Worm (Caenorhabditis elegans): ENCODE measurements around the gene Y37E11B.6.

The Y37E11B.6 gene

DNA sequence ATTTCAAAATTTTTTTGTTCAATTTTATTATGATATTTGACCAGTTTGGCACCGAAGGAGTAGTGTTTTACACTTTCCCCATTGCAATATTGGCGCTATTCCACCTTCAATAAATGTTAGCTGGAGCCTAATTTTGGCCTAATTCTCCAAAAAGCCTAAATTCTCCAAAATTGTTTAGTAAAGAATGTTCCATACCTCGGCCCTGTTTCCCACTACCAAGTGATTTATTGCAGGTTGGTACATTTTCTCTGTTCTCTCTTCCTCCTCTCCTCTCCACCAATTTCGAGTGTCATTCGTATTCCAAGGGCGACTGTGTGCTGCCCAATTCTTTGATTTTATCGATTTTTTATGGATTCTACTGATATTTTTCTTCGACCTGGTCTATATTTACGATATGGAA, 21.0 kb downstream of the Y37E11B.6 start, which contains the start of gene Y37E11B.2:
TSS of gene Y37E11B.2 (plus strand) at position 301 of the 400 bp plus-strand sequence.
- TF ChIP-seq hlh-30 (tag; optimal IDR thresholded peaks at IDR 0.05; ENCODE audit: insufficient read depth): no peak
- no peak for TF ChIP-seq mec-3 (tag; optimal IDR thresholded peaks at IDR 0.05; ENCODE audit: borderline replicate concordance)
- no peak for TF ChIP-seq elt-2 (tag; optimal IDR thresholded peaks at IDR 0.05)
- no peak for TF ChIP-seq tbx-7 (tag; optimal IDR thresholded peaks at IDR 0.05)

DNA sequence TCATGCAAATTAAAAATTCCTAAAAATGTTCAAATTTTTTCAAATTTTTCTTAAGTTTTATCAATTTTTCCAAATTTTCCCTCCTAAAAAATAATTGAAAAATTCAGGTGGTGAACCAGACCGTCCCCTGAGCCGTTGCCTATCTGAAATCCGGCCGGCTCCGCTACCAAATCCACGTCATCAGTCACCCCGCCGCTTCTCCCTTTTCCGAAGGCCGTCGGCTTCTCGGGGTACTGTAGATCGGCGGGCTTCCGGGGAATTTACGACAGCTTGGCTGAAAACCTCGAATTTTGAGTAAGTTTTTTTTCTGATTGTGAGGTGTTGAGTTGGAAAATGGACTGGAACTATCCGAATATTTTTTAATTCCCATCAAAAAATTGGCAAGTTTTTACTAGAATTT, 28.5 kb downstream of the Y37E11B.6 start:
- TF ChIP-seq pros-1 (tag; optimal IDR thresholded peaks at IDR 0.05) (no peak), ref-2 (tag; optimal IDR thresholded peaks at IDR 0.05) (no peak), sox-4 (tag; optimal IDR thresholded peaks at IDR 0.05) (no peak), ama-1 (optimal IDR thresholded peaks at IDR 0.05) (no peak), tbx-2 (tag; optimal IDR thresholded peaks at IDR 0.05) (no peak), zip-5 (tag; optimal IDR thresholded peaks at IDR 0.05) (no peak), ceh-6 (GFP tag; optimal IDR thresholded peaks at IDR 0.05) (no peak), C38D4.7 (GFP tag; optimal IDR thresholded peaks at IDR 0.05) (no peak), unc-42 (tag; optimal IDR thresholded peaks at IDR 0.05) (no peak), ceh-2 (tag; optimal IDR thresholded peaks at IDR 0.05) (no peak), hlh-15 (tag; optimal IDR thresholded peaks at IDR 0.05) (no peak), ceh-9 (tag; optimal IDR thresholded peaks at IDR 0.05) (no peak), hlh-30 (tag; optimal IDR thresholded peaks at IDR 0.05; ENCODE audit: insufficient read depth) (no peak), ceh-22 (tag; optimal IDR thresholded peaks at IDR 0.05) (no peak), unc-55 (GFP tag; optimal IDR thresholded peaks at IDR 0.05) (no peak), ceh-24 (tag; optimal IDR thresholded peaks at IDR 0.05) (no peak), ahr-1 (tag; optimal IDR thresholded peaks at IDR 0.05) (no peak), odd-2 (tag; optimal IDR thresholded peaks at IDR 0.05) (no peak)

DNA sequence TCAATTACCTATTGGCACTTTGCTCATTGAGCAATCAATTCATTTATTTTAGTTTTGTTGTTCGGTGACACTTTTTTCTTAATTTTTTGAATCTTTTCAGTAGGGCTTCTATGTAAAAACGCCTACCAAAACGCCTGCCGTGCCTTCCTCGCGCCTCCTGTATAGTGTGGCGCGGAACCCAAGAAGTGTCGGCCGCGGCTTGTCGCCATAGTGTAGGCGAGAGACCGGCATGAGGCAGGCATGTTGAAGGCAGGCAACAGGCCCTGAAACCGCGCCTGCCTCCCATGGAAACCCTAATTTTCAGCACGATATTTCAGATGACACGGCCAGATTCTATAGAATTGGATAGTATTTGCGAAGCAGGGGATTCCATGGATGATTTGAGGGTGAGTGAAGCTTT, 30.5 kb downstream of the Y37E11B.6 start, which contains the start of gene otpl-1:
TSS of gene otpl-1 (plus strand) at position 372 of the 400 bp plus-strand sequence.
- TF ChIP-seq C38D4.7 (GFP tag; optimal IDR thresholded peaks at IDR 0.05) (no peak), ceh-24 (tag; optimal IDR thresholded peaks at IDR 0.05) (no peak), elt-4 (tag; optimal IDR thresholded peaks at IDR 0.05) (no peak), ceh-6 (GFP tag; optimal IDR thresholded peaks at IDR 0.05) (no peak), Y22D7AL.16 (tag; optimal IDR thresholded peaks at IDR 0.05) (no peak), unc-42 (tag; optimal IDR thresholded peaks at IDR 0.05) (no peak), K02D7.2 (tag; optimal IDR thresholded peaks at IDR 0.05) (no peak), ceh-31 (tag; optimal IDR thresholded peaks at IDR 0.05) (no peak), pqm-1 (tag; optimal IDR thresholded peaks at IDR 0.05) (no peak), nhr-232 (tag; optimal IDR thresholded peaks at IDR 0.05) (no peak), dve-1 (tag; optimal IDR thresholded peaks at IDR 0.05) (no peak), F13H6.1 (tag; optimal IDR thresholded peaks at IDR 0.05) (no peak), ama-1 (optimal IDR thresholded peaks at IDR 0.05) (no peak), rnt-1 (tag; optimal IDR thresholded peaks at IDR 0.05) (no peak), C08G9.2 (tag; optimal IDR thresholded peaks at IDR 0.05) (no peak)

DNA sequence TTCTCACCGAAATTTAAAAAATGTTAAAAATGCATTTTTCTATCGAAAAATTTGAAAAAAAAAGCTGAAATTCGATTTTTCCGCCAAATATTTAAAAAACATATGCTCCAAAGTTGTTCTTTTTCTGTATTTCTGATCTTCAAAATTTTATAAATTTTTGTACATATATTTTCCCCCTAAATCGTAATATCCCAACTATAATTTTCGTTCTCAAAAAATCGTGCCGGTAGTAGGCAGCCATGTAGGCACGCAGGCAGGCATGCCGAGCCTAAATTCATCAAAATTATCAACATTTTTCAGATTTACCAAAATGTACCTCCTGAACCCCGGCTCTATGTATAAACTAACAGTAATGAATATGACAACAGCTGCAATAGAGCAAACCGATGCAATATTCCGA, 34.2 kb downstream of the Y37E11B.6 start, which contains the start of gene sre-5:
TSS of gene sre-5 (plus strand) at position 301 of the 400 bp plus-strand sequence.
- TF ChIP-seq hlh-6 (tag; optimal IDR thresholded peaks at IDR 0.05): no peak
- no peak for TF ChIP-seq syd-9 (tag; optimal IDR thresholded peaks at IDR 0.05)
- no peak for TF ChIP-seq ahr-1 (tag; optimal IDR thresholded peaks at IDR 0.05)
- no peak for TF ChIP-seq unc-3 (GFP tag; conservative IDR thresholded peaks at IDR 0.05)
- TF ChIP-seq unc-3 (tag; optimal IDR thresholded peaks at IDR 0.05): no peak
- TF ChIP-seq fkh-10 (GFP tag; optimal IDR thresholded peaks at IDR 0.05): no peak
- TF ChIP-seq pros-1 (tag; optimal IDR thresholded peaks at IDR 0.05): no peak
- no peak for TF ChIP-seq fax-1 (tag; optimal IDR thresholded peaks at IDR 0.05)
- TF ChIP-seq madf-2 (tag; optimal IDR thresholded peaks at IDR 0.05): no peak
- no peak for TF ChIP-seq pat-9 (tag; optimal IDR thresholded peaks at IDR 0.05)
- no peak for TF ChIP-seq C08G9.2 (tag; optimal IDR thresholded peaks at IDR 0.05)
- no peak for TF ChIP-seq ceh-45 (GFP tag; IDR thresholded peaks at IDR 0.05)
- no peak for TF ChIP-seq ztf-16 (tag; optimal IDR thresholded peaks at IDR 0.05)
- no peak for TF ChIP-seq K09A11.1 (tag; optimal IDR thresholded peaks at IDR 0.05; ENCODE audit: insufficient read depth)
- no peak for TF ChIP-seq ceh-22 (tag; optimal IDR thresholded peaks at IDR 0.05)

All from whole organism, late embryonic.